Fruit fly (Drosophila melanogaster) whole organism, embryonic: ENCODE measurements around the gene CG33791.

Experiments
- BtbVII ChIP-seq: fragments of 200-800 bp; sonication (Bioruptor generic); optimal IDR thresholded peaks from 3 replicates; lab custom pipeline; 2017; ENCODE audit warnings: missing biosample characterization, mild to moderate bottlenecking, missing genetic modification characterization
- C15 ChIP-seq: fragments of 200-800 bp; sonication (Bioruptor generic); IDR thresholded peaks from 3 replicates; pipeline ENCODE4 v1.3.6; 2022; ENCODE audit warnings: missing biosample characterization, missing genetic modification characterization
- CG11247 ChIP-seq: fragments of 200-800 bp; sonication (Bioruptor generic); IDR thresholded peaks from 2 replicates; pipeline ENCODE4 v1.3.6; 2022; ENCODE audit warnings: missing biosample characterization, missing genetic modification characterization
- CG11456 ChIP-seq: fragments of 200-800 bp; sonication (Bioruptor generic); IDR thresholded peaks from 3 replicates; pipeline ENCODE4 v1.3.6; 2022; ENCODE audit warnings: missing biosample characterization, missing genetic modification characterization
- CG12299 ChIP-seq: fragments of 200-800 bp; sonication (Bioruptor generic); optimal IDR thresholded peaks from 2 replicates; lab custom pipeline; 2018; ENCODE audit warnings: missing biosample characterization, mild to moderate bottlenecking, missing genetic modification characterization
- CG13296 ChIP-seq: fragments of 200-800 bp; sonication (Bioruptor generic); optimal IDR thresholded peaks from 3 replicates; lab custom pipeline; 2018; ENCODE audit warnings: missing biosample characterization, mild to moderate bottlenecking, missing genetic modification characterization
- CG14667 ChIP-seq: fragments of 200-800 bp; sonication (Bioruptor generic); IDR thresholded peaks from 2 replicates; pipeline ENCODE4 v1.3.6; 2022; ENCODE audit warnings: missing biosample characterization, missing genetic modification characterization
- CG15011 ChIP-seq: fragments of 200-800 bp; sonication (Bioruptor generic); optimal IDR thresholded peaks from 3 replicates; lab custom pipeline; 2018; ENCODE audit warnings: missing biosample characterization, mild to moderate bottlenecking, missing genetic modification characterization
- CG17359 ChIP-seq: fragments of 200-800 bp; sonication (Bioruptor generic); optimal IDR thresholded peaks from 3 replicates; lab custom pipeline; 2018; ENCODE audit warnings: missing biosample characterization, mild to moderate bottlenecking, missing genetic modification characterization, moderate library complexity
- CG17568 ChIP-seq: fragments of 200-800 bp; sonication (Bioruptor generic); optimal IDR thresholded peaks from 2 replicates; lab custom pipeline; 2018; ENCODE audit warnings: missing biosample characterization, mild to moderate bottlenecking, missing genetic modification characterization, moderate library complexity
- CG17829 ChIP-seq: fragments of 200-800 bp; optimal IDR thresholded peaks from 2 replicates; lab custom pipeline; 2019; ENCODE audit warnings: missing biosample characterization, mild to moderate bottlenecking, missing genetic modification characterization, moderate library complexity
- CG18619 ChIP-seq: fragments of 200-800 bp; sonication (Bioruptor generic); optimal IDR thresholded peaks from 3 replicates; lab custom pipeline; 2017; ENCODE audit warnings: missing biosample characterization, mild to moderate bottlenecking, missing genetic modification characterization
- CG34224 ChIP-seq: fragments of 200-800 bp; sonication (Bioruptor generic); IDR thresholded peaks from 3 replicates; pipeline ENCODE4 v1.3.6; 2022; ENCODE audit warnings: missing biosample characterization, missing genetic modification characterization; ENCODE audit not compliant: partially characterized antibody
- CG4282 ChIP-seq: fragments of 200-800 bp; sonication (Bioruptor generic); optimal IDR thresholded peaks from 2 replicates; lab custom pipeline; 2016; ENCODE audit warnings: missing biosample characterization, missing genetic modification characterization
- CG6272 ChIP-seq: fragments of 200-800 bp; sonication (Bioruptor generic); IDR thresholded peaks from 2 replicates; pipeline ENCODE4 v1.3.6; 2022; ENCODE audit warnings: missing biosample characterization, missing genetic modification characterization
- CG6683 ChIP-seq: fragments of 200-800 bp; sonication (Bioruptor generic); optimal IDR thresholded peaks from 2 replicates; lab custom pipeline; 2017; ENCODE audit warnings: missing biosample characterization, mild to moderate bottlenecking, missing genetic modification characterization, missing genetic modification reagents
- CG6854 ChIP-seq: fragments of 200-800 bp; sonication (Bioruptor generic); optimal IDR thresholded peaks from 3 replicates; lab custom pipeline; 2017; ENCODE audit warnings: missing biosample characterization, mild to moderate bottlenecking, missing genetic modification characterization
- CG8281 ChIP-seq: fragments of 200-800 bp; sonication (Bioruptor generic); optimal IDR thresholded peaks from 2 replicates; lab custom pipeline; 2018; ENCODE audit warnings: missing biosample characterization, mild to moderate bottlenecking, missing genetic modification characterization, moderate library complexity
- D19A ChIP-seq: fragments of 200-800 bp; optimal IDR thresholded peaks from 3 replicates; lab custom pipeline; 2019; ENCODE audit warnings: missing biosample characterization, mild to moderate bottlenecking, missing genetic modification characterization, moderate library complexity
- Drgx ChIP-seq: fragments of 200-800 bp; sonication (Bioruptor generic); IDR thresholded peaks from 2 replicates; pipeline ENCODE4 v1.3.6; 2022; ENCODE audit warnings: missing biosample characterization, missing genetic modification characterization
- Ets97D ChIP-seq: fragments of 200-800 bp; sonication (Bioruptor generic); optimal IDR thresholded peaks from 3 replicates; lab custom pipeline; 2016; ENCODE audit warnings: missing biosample characterization, missing genetic modification characterization
- H15 ChIP-seq: fragments of 200-800 bp; sonication (Bioruptor generic); IDR thresholded peaks from 3 replicates; pipeline ENCODE4 v1.3.6; 2022; ENCODE audit warnings: missing biosample characterization, missing genetic modification characterization
- Hmr ChIP-seq: fragments of 200-800 bp; sonication (Bioruptor generic); optimal IDR thresholded peaks from 3 replicates; lab custom pipeline; 2017; ENCODE audit warnings: mild to moderate bottlenecking, missing biosample characterization, missing genetic modification reagents, missing genetic modification characterization
- Hr78 ChIP-seq, 2 experiments: fragments of 200-800 bp in 1 of 2; fragments of >200 bp in 1 of 2; sonication (Bioruptor generic) in 1 of 2; optimal IDR thresholded peaks; 2 replicates each; lab custom pipeline; 2017 to 2019; ENCODE audit warnings: missing biosample characterization in 2 of 2, missing genetic modification characterization in 2 of 2, mild to moderate bottlenecking in 1 of 2, moderate library complexity in 1 of 2
- Poxn ChIP-seq: fragments of 200-800 bp; sonication (Bioruptor generic); IDR thresholded peaks from 2 replicates; pipeline ENCODE4 v1.3.6; 2022; ENCODE audit warnings: missing biosample characterization, missing genetic modification characterization
- Sox100B ChIP-seq: fragments of 200-800 bp; sonication (Bioruptor generic); optimal IDR thresholded peaks from 3 replicates; lab custom pipeline; 2018; ENCODE audit warnings: missing biosample characterization, mild to moderate bottlenecking, missing genetic modification characterization
- Trl ChIP-seq, 3 experiments: fragments of >200 bp in 2 of 3; fragments of 200-800 bp in 1 of 3; sonication (Bioruptor generic) in 1 of 3; optimal IDR thresholded peaks; 2 replicates in 1 of 3; 3 replicates in 2 of 3; lab custom pipeline; 2016 to 2017; ENCODE audit warnings: missing biosample characterization in 1 of 3, missing genetic modification characterization in 1 of 3
- Usf ChIP-seq: fragments of 200-800 bp; sonication (Bioruptor generic); optimal IDR thresholded peaks from 2 replicates; lab custom pipeline; 2017; ENCODE audit warnings: missing genotype, missing biosample characterization, missing genetic modification characterization
- bab2 ChIP-seq: fragments of 200-800 bp; sonication (Bioruptor generic); optimal IDR thresholded peaks from 2 replicates; lab custom pipeline; 2016; ENCODE audit warnings: missing biosample characterization, missing genetic modification characterization
- cato ChIP-seq: fragments of 200-800 bp; sonication (Bioruptor generic); optimal IDR thresholded peaks from 2 replicates; lab custom pipeline; 2016; ENCODE audit warnings: missing biosample characterization, missing genetic modification characterization, borderline replicate concordance
- ci ChIP-seq: fragments of 200-800 bp; sonication (Bioruptor generic); IDR thresholded peaks from 3 replicates; pipeline ENCODE4 v1.3.6; 2022; ENCODE audit warnings: missing biosample characterization, missing genetic modification characterization
- corto ChIP-seq: fragments of 200-800 bp; sonication (Bioruptor generic); optimal IDR thresholded peaks from 2 replicates; lab custom pipeline; 2016; ENCODE audit warnings: missing biosample characterization, mild to moderate bottlenecking, missing genetic modification characterization, moderate library complexity
- da ChIP-seq: fragments of 200-800 bp; sonication (Bioruptor generic); optimal IDR thresholded peaks from 2 replicates; lab custom pipeline; 2016; ENCODE audit warnings: missing biosample characterization, missing genetic modification characterization
- eyg ChIP-seq: fragments of 200-800 bp; sonication (Bioruptor generic); optimal IDR thresholded peaks from 3 replicates; lab custom pipeline; 2016; ENCODE audit warnings: missing biosample characterization, missing genetic modification characterization
- fru ChIP-seq: fragments of >200 bp; optimal IDR thresholded peaks from 2 replicates; lab custom pipeline; 2017
- hkb ChIP-seq, 2 experiments: fragments of 200-800 bp in 1 of 2; fragments of >200 bp in 1 of 2; sonication (Bioruptor generic) in 1 of 2; IDR thresholded peaks in 1 of 2; optimal IDR thresholded peaks in 1 of 2; 2 replicates each; pipeline versions ENCODE4 v1.3.6 to Lab custom; 2017 to 2022; ENCODE audit warnings: missing biosample characterization in 1 of 2, missing genetic modification characterization in 1 of 2
- kah ChIP-seq: fragments of 200-800 bp; sonication (Bioruptor generic); optimal IDR thresholded peaks from 2 replicates; lab custom pipeline; 2018; ENCODE audit warnings: missing biosample characterization, mild to moderate bottlenecking, missing genetic modification characterization
- kni ChIP-seq: fragments of 200-800 bp; sonication (Bioruptor generic); optimal IDR thresholded peaks from 3 replicates; lab custom pipeline; 2017; ENCODE audit warnings: mild to moderate bottlenecking, missing biosample characterization, missing genetic modification reagents, missing genetic modification characterization
- lab ChIP-seq: fragments of 200-800 bp; sonication (Bioruptor generic); optimal IDR thresholded peaks from 3 replicates; lab custom pipeline; 2017; ENCODE audit warnings: missing biosample characterization, missing genetic modification characterization, mild to moderate bottlenecking, moderate library complexity, missing genetic modification reagents
- lilli ChIP-seq: fragments of 200-800 bp; sonication (Bioruptor generic); optimal IDR thresholded peaks from 3 replicates; lab custom pipeline; 2016; ENCODE audit warnings: missing biosample characterization, missing genetic modification characterization
- luna ChIP-seq: fragments of 200-800 bp; sonication (Bioruptor generic); optimal IDR thresholded peaks from 2 replicates; lab custom pipeline; 2016; ENCODE audit warnings: missing biosample characterization, missing genetic modification characterization
- otp ChIP-seq: fragments of 200-800 bp; sonication (Bioruptor generic); IDR thresholded peaks from 3 replicates; pipeline ENCODE4, ENCODE4 v1.3.6; 2022; ENCODE audit warnings: missing biosample characterization, missing genetic modification characterization
- ranshi ChIP-seq: fragments of 200-800 bp; sonication (Bioruptor generic); IDR thresholded peaks from 2 replicates; pipeline ENCODE4 v1.3.6; 2022; ENCODE audit warnings: missing biosample characterization, missing genetic modification characterization
- sens-2 ChIP-seq: fragments of 200-800 bp; sonication (Bioruptor generic); IDR thresholded peaks from 2 replicates; pipeline ENCODE4 v1.3.6; 2022; ENCODE audit warnings: missing biosample characterization, missing genetic modification characterization
- so ChIP-seq: fragments of 200-800 bp; sonication (Bioruptor generic); IDR thresholded peaks from 3 replicates; pipeline ENCODE4 v1.3.6; 2022; ENCODE audit warnings: missing biosample characterization, missing genetic modification characterization
- tin ChIP-seq: fragments of 200-800 bp; sonication (Bioruptor generic); optimal IDR thresholded peaks from 3 replicates; lab custom pipeline; 2016; ENCODE audit warnings: missing biosample characterization, missing genetic modification characterization
- z ChIP-seq: fragments of 200-800 bp; sonication (Bioruptor generic); IDR thresholded peaks from 3 replicates; pipeline ENCODE4 v1.3.6; 2022; ENCODE audit warnings: missing biosample characterization, missing genetic modification characterization
- zfh1 ChIP-seq: fragments of 200-800 bp; sonication (Bioruptor generic); IDR thresholded peaks from 3 replicates; pipeline ENCODE4 v1.3.6; 2022; ENCODE audit warnings: missing biosample characterization, missing genetic modification characterization

CG33791 gene

dm6 chr3L:1575731-1576376 lies 26.9 kb upstream of the CG33791 start (continued):
- TF ChIP-seq D19A (peak; percentile 61), eyg (GFP tag; lab: Kevin White, UChicago) (no peak), C15 (GFP tag; lab: Robert Waterston, UW) (no peak), CG34224 (GFP tag; lab: Robert Waterston, UW) (no peak), Hr78 (GFP tag; optimal IDR thresholded peaks at IDR 0.05; lab: Kevin White, UChicago) (no peak), CG11456 (no peak), corto (GFP tag; lab: Kevin White, UChicago) (no peak), CG18619 (GFP tag; lab: Kevin White, UChicago) (peak; percentile 1), kah (GFP tag; lab: Kevin White, UChicago) (no peak), CG17568 (peak; percentile 35), CG4282 (GFP tag; lab: Kevin White, UChicago) (peak; percentile 3), hkb (optimal IDR thresholded peaks at IDR 0.05; lab: Kevin White, UChicago) (no peak), hkb (GFP tag; IDR thresholded peaks at IDR 0.05; lab: Robert Waterston, UW) (peak; percentile 37; the same call in 1 of the 2 replicates), CG13296 (GFP tag; lab: Kevin White, UChicago) (peak; percentile 15), Sox100B (peak; percentile 15), CG17829 (tag; lab: Kevin White, UChicago) (no peak), so (peak; percentile 47; the same call in 1 of the 3 replicates), lab (GFP tag; lab: Kevin White, UChicago) (peak; percentile 6), Ets97D (GFP tag; lab: Kevin White, UChicago) (peak; percentile 0), CG6854 (GFP tag; lab: Kevin White, UChicago) (peak; percentile 15), luna (GFP tag; lab: Kevin White, UChicago) (no peak), BtbVII (GFP tag; lab: Kevin White, UChicago) (peak; percentile 25), Drgx (peak; percentile 19; the same call in 1 of the 2 replicates), lilli (GFP tag; lab: Kevin White, UChicago) (peak; percentile 7), ci (GFP tag; lab: Robert Waterston, UW) (peak; percentile 58; the same call in 1 of the 3 replicates), z (GFP tag; lab: Robert Waterston, UW) (0 out of 3 replicates have a peak, but pooled peaks have one; percentile 12)

- no peak for TF ChIP-seq z (GFP tag; lab: Robert Waterston, UW)
- TF ChIP-seq cato (GFP tag; lab: Kevin White, UChicago) = no peak
- no peak for TF ChIP-seq sens-2 (GFP tag; lab: Robert Waterston, UW)
- no peak for TF ChIP-seq CG15011
- no peak for TF ChIP-seq CG14667
- no peak for TF ChIP-seq Trl (optimal IDR thresholded peaks at IDR 0.05; lab: Kevin White, UChicago)
- TF ChIP-seq Trl (GFP tag; optimal IDR thresholded peaks at IDR 0.05; lab: Kevin White, UChicago) = no peak
- TF ChIP-seq bab2 (GFP tag; lab: Kevin White, UChicago) = no peak
- no peak for TF ChIP-seq CG6683 (GFP tag; lab: Kevin White, UChicago)
- TF ChIP-seq CG11247 (GFP tag; lab: Robert Waterston, UW) = no peak
- no peak for TF ChIP-seq CG6272 (GFP tag; lab: Robert Waterston, UW)
- no peak for TF ChIP-seq da (GFP tag; lab: Kevin White, UChicago)
- TF ChIP-seq CG17359 = no peak
- no peak for TF ChIP-seq CG8281 (tag; lab: Kevin White, UChicago)
- no peak for TF ChIP-seq Poxn (GFP tag; lab: Robert Waterston, UW)
- no peak for TF ChIP-seq Usf (GFP tag; lab: Kevin White, UChicago)
- TF ChIP-seq ranshi = no peak
- no peak for TF ChIP-seq corto (GFP tag; lab: Kevin White, UChicago)
- peak; percentile 71 for TF ChIP-seq Hmr
- no peak for TF ChIP-seq fru (lab: Kevin White, UChicago)
- TF ChIP-seq kni (GFP tag; lab: Kevin White, UChicago) = no peak
- TF ChIP-seq zfh1 (GFP tag; lab: Robert Waterston, UW) = no peak
- TF ChIP-seq otp (GFP tag; lab: Robert Waterston, UW) = no peak
- TF ChIP-seq CG4282 (GFP tag; lab: Kevin White, UChicago) = no peak
- peak; percentile 41 for TF ChIP-seq CG12299 (tag; lab: Kevin White, UChicago)
- no peak for TF ChIP-seq tin (GFP tag; lab: Kevin White, UChicago)
- no peak for TF ChIP-seq H15 (GFP tag; lab: Robert Waterston, UW)
These were observed 26.2 kb upstream of the CG33791 start, which contains the start of gene CG13917 for dm6 chr3L:1576489-1577106. Gene CG13917, plus strand, starts transcription at chr3L:1576699.
